Worm (Caenorhabditis elegans) whole organism, young adult: ENCODE measurements around the gene sre-40.

ENCODE experiments used
- B0035.1 ChIP-seq: sonication (generic microtip); optimal IDR thresholded peaks from 2 replicates; lab custom pipeline; 2016; ENCODE audit warnings: missing genetic modification characterization, mild to moderate bottlenecking, missing compliant biosample characterization, missing genotype, missing genetic modification reagents
- F22D6.2 ChIP-seq: sonication (generic microtip); optimal IDR thresholded peaks from 2 replicates; lab custom pipeline; 2016; ENCODE audit warnings: mild to moderate bottlenecking, missing genetic modification characterization, missing compliant biosample characterization
- F57A8.1 ChIP-seq: fragments of 200-800 bp; sonication (Bioruptor generic); optimal IDR thresholded peaks from 2 replicates; lab custom pipeline; 2018; ENCODE audit warnings: mild to moderate bottlenecking, missing genetic modification characterization, moderate library complexity, missing compliant biosample characterization
- ccch-3 ChIP-seq: fragments of 200-800 bp; sonication (Bioruptor generic); optimal IDR thresholded peaks from 2 replicates; lab custom pipeline; 2018; ENCODE audit warnings: mild to moderate bottlenecking, missing genetic modification characterization, missing compliant biosample characterization
- lin-40 ChIP-seq: sonication (generic microtip); optimal IDR thresholded peaks from 2 replicates; lab custom pipeline; 2016; ENCODE audit warnings: missing genetic modification characterization, mild to moderate bottlenecking, missing compliant biosample characterization, missing genotype, missing genetic modification reagents
- madf-10 ChIP-seq: sonication (generic microtip); optimal IDR thresholded peaks from 2 replicates; lab custom pipeline; 2016; ENCODE audit warnings: mild to moderate bottlenecking, missing genetic modification characterization, missing compliant biosample characterization
- pha-4 ChIP-seq: fragments of 150-350 bp; sonication (generic microtip); optimal IDR thresholded peaks from 2 replicates; lab custom pipeline; 2014; ENCODE audit warnings: missing biosample characterization, missing genetic modification reagents, missing genetic modification characterization
- unc-130 ChIP-seq: sonication (generic microtip); optimal IDR thresholded peaks from 2 replicates; lab custom pipeline; 2016; ENCODE audit warnings: missing genetic modification reagents, missing genetic modification characterization, missing compliant biosample characterization

ce11 chrII:4663186-4663585 lies 20.4 kb downstream of the sre-40 start, which contains the start of gene T05A7.12:
- TF ChIP-seq F57A8.1 (GFP tag; lab: Kevin White, UChicago) (no peak), F22D6.2 (tag; lab: Kevin White, UChicago) (no peak), unc-130 (no peak), ccch-3 (GFP tag; lab: Kevin White, UChicago) (no peak), B0035.1 (tag; lab: Kevin White, UChicago) (no peak), pha-4 (tag; lab: Kevin White, UChicago) (no peak), madf-10 (tag; lab: Kevin White, UChicago) (no peak), lin-40 (no peak)
